Fruit fly (Drosophila melanogaster) whole organism, prepupa: ENCODE data around the gene CG8219.

ENCODE experiments used
- CG15336 ChIP-seq: fragments of 200-800 bp; sonication (Bioruptor generic); IDR thresholded peaks from 2 replicates; pipeline ENCODE4 v1.3.6; 2022; ENCODE audit warnings: missing biosample characterization, missing genetic modification characterization
- dac ChIP-seq: fragments of 200-800 bp; sonication (Bioruptor generic); optimal IDR thresholded peaks from 2 replicates; lab custom pipeline; 2017; ENCODE audit warnings: missing biosample characterization, mild to moderate bottlenecking, missing genetic modification characterization
- spab ChIP-seq: fragments of 200-800 bp; sonication (Bioruptor generic); optimal IDR thresholded peaks from 2 replicates; lab custom pipeline; 2017; ENCODE audit warnings: missing biosample characterization, mild to moderate bottlenecking, missing genetic modification characterization, missing genetic modification reagents
- ss ChIP-seq, 2 experiments: fragments of 200-800 bp; sonication (Bioruptor generic); optimal IDR thresholded peaks; 2 replicates in 1 of 2; 3 replicates in 1 of 2; lab custom pipeline; 2017 to 2018; ENCODE audit warnings: mild to moderate bottlenecking in 2 of 2, missing biosample characterization in 2 of 2, missing genetic modification characterization in 2 of 2, moderate library complexity in 1 of 2

DNA sequence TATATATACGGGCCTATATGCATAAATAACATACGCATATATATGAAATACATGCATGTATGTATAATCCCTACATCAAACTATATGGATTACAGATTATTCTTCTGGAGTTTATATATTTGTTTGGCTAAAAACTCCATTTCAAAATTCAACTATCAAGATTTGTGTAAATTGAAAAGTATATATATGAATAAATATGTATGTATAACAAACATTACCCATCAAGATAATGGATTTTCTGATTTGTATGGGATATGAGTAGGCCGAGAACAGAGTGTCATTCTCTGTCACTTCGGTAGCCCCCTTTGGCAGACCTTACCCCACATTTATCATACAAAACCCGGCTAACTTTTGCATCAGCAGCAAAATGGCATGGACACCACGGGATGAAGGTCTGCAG is at the start of gene CG8219:
- TF ChIP-seq spab (GFP tag; lab: Kevin White, UChicago) (no peak), CG15336 (GFP tag; lab: Robert Waterston, UW) (no peak), ss (GFP tag; optimal IDR thresholded peaks at IDR 0.05; lab: Kevin White, UChicago) (no peak), dac (GFP tag; lab: Kevin White, UChicago) (no peak)
